Fruit fly (Drosophila melanogaster): ENCODE results near the gene Cad87A.

dm6 chr3R:11947959-11948358 is 970 bp downstream of the Cad87A start:
- no peak for TF ChIP-seq NK7.1 (GFP tag; optimal IDR thresholded peaks at IDR 0.05)
- TF ChIP-seq chm (GFP tag; IDR thresholded peaks at IDR 0.05), result no peak
- no peak for TF ChIP-seq Jarid2 (GFP tag; optimal IDR thresholded peaks at IDR 0.05)
- no peak for TF ChIP-seq CG8281 (tag; optimal IDR thresholded peaks at IDR 0.05)
- no peak for TF ChIP-seq wor (GFP tag; IDR thresholded peaks at IDR 0.05)
- TF ChIP-seq CG17385 (GFP tag; optimal IDR thresholded peaks at IDR 0.05), result no peak

Measured in whole organism, embryonic.